Worm (Caenorhabditis elegans) whole organism, L2 larva: ENCODE results near the gene T11B7.5.

Source experiments
- C34F6.9 ChIP-seq: fragments of 150-350 bp; optimal IDR thresholded peaks from 2 replicates; lab custom pipeline; 2014; ENCODE audit warnings: missing biosample characterization, missing genetic modification characterization
- F13H6.1 ChIP-seq: sonication (generic microtip); optimal IDR thresholded peaks from 2 replicates; lab custom pipeline; 2016; ENCODE audit warnings: missing genetic modification characterization, missing compliant biosample characterization
- R02D3.7 ChIP-seq: fragments of 150-350 bp; optimal IDR thresholded peaks from 2 replicates; lab custom pipeline; 2014; ENCODE audit warnings: missing biosample characterization, missing genetic modification characterization
- Y55F3AM.14 ChIP-seq: fragments of 200-800 bp; sonication (Bioruptor generic); optimal IDR thresholded peaks from 2 replicates; lab custom pipeline; 2018; ENCODE audit warnings: mild to moderate bottlenecking, missing genetic modification characterization, missing compliant biosample characterization
- alr-1 ChIP-seq: fragments of 150-350 bp; optimal IDR thresholded peaks from 2 replicates; lab custom pipeline; 2014; ENCODE audit warnings: missing biosample characterization, missing genetic modification characterization
- ama-1 ChIP-seq: fragments of 150-350 bp; optimal IDR thresholded peaks from 2 replicates; lab custom pipeline; 2018; ENCODE audit warnings: inconsistent platforms
- blmp-1 ChIP-seq: sonication (generic microtip); optimal IDR thresholded peaks from 2 replicates; lab custom pipeline; 2017; ENCODE audit warnings: missing genetic modification characterization, mild to moderate bottlenecking, missing compliant biosample characterization, antibody characterized with exemption, moderate library complexity; ENCODE audit not compliant: insufficient read depth
- ceh-16 ChIP-seq: fragments of 150-350 bp; optimal IDR thresholded peaks from 2 replicates; lab custom pipeline; 2014; ENCODE audit warnings: missing biosample characterization, missing genetic modification characterization
- ceh-82 ChIP-seq: fragments of 150-350 bp; optimal IDR thresholded peaks from 2 replicates; lab custom pipeline; 2014; ENCODE audit warnings: missing biosample characterization, missing genetic modification characterization
- crh-2 ChIP-seq: sonication (generic microtip); optimal IDR thresholded peaks from 2 replicates; lab custom pipeline; 2017; ENCODE audit warnings: missing biosample characterization, missing genetic modification characterization
- dmd-4 ChIP-seq: sonication (generic microtip); optimal IDR thresholded peaks from 2 replicates; lab custom pipeline; 2017; ENCODE audit warnings: missing biosample characterization, missing genetic modification characterization
- egl-27 ChIP-seq: sonication (generic microtip); optimal IDR thresholded peaks from 3 replicates; lab custom pipeline; 2017; ENCODE audit warnings: missing biosample characterization, missing genetic modification reagents, missing genetic modification characterization
- elt-1 ChIP-seq: fragments of 150-350 bp; optimal IDR thresholded peaks from 2 replicates; lab custom pipeline; 2014; ENCODE audit warnings: missing biosample characterization, missing genetic modification characterization
- elt-3 ChIP-seq: sonication (generic microtip); optimal IDR thresholded peaks from 2 replicates; lab custom pipeline; 2017; ENCODE audit warnings: missing biosample characterization, missing genetic modification characterization
- fos-1 ChIP-seq: fragments of 150-350 bp; optimal IDR thresholded peaks from 2 replicates; lab custom pipeline; 2014; ENCODE audit warnings: missing biosample characterization, missing genetic modification characterization
- gmeb-1 ChIP-seq: fragments of 150-350 bp; optimal IDR thresholded peaks from 2 replicates; lab custom pipeline; 2014; ENCODE audit warnings: missing biosample characterization, missing genetic modification characterization
- lin-11 ChIP-seq: fragments of 150-350 bp; sonication (generic microtip); optimal IDR thresholded peaks from 2 replicates; lab custom pipeline; 2014; ENCODE audit warnings: missing biosample characterization, missing genetic modification characterization, inconsistent platforms, mixed read lengths
- lin-13 ChIP-seq: fragments of 150-350 bp; optimal IDR thresholded peaks from 2 replicates; lab custom pipeline; 2014; ENCODE audit warnings: missing biosample characterization, missing genetic modification reagents, missing genetic modification characterization
- lin-39 ChIP-seq: fragments of 150-350 bp; optimal IDR thresholded peaks from 2 replicates; lab custom pipeline; 2014; ENCODE audit warnings: missing biosample characterization, missing genetic modification reagents, missing genetic modification characterization
- lsy-2 ChIP-seq, 2 experiments: fragments of 150-350 bp in 1 of 2; sonication (generic microtip) in 1 of 2; optimal IDR thresholded peaks; 2 replicates each; lab custom pipeline; 2014 to 2017; ENCODE audit warnings: missing biosample characterization in 2 of 2, missing genetic modification characterization in 2 of 2
- mab-5 ChIP-seq: fragments of 150-350 bp; optimal IDR thresholded peaks from 2 replicates; lab custom pipeline; 2014; ENCODE audit warnings: missing biosample characterization, missing genetic modification characterization
- mbf-1 ChIP-seq: sonication (generic microtip); optimal IDR thresholded peaks from 2 replicates; lab custom pipeline; 2017; ENCODE audit warnings: missing biosample characterization, missing genetic modification characterization
- mdl-1 ChIP-seq, 2 experiments: fragments of 150-350 bp in 1 of 2; sonication (generic microtip) in 1 of 2; optimal IDR thresholded peaks; 2 replicates each; lab custom pipeline; 2017; ENCODE audit warnings: missing biosample characterization in 2 of 2, missing genetic modification characterization in 2 of 2
- nhr-10 ChIP-seq: sonication (generic microtip); optimal IDR thresholded peaks from 2 replicates; lab custom pipeline; 2017; ENCODE audit warnings: missing biosample characterization, missing genetic modification characterization
- nhr-11 ChIP-seq: fragments of 150-350 bp; optimal IDR thresholded peaks from 2 replicates; lab custom pipeline; 2014; ENCODE audit warnings: missing biosample characterization, missing genetic modification characterization
- nhr-12 ChIP-seq: fragments of 150-350 bp; optimal IDR thresholded peaks from 2 replicates; lab custom pipeline; 2014; ENCODE audit warnings: missing biosample characterization, missing genetic modification characterization
- nhr-129 ChIP-seq: fragments of 150-350 bp; optimal IDR thresholded peaks from 2 replicates; lab custom pipeline; 2014; ENCODE audit warnings: missing biosample characterization, missing genetic modification characterization
- nhr-21 ChIP-seq: fragments of 150-350 bp; optimal IDR thresholded peaks from 2 replicates; lab custom pipeline; 2014; ENCODE audit warnings: missing biosample characterization, missing genetic modification characterization
- nhr-23 ChIP-seq: fragments of 150-350 bp; optimal IDR thresholded peaks from 2 replicates; lab custom pipeline; 2014; ENCODE audit warnings: missing biosample characterization, missing genetic modification reagents, missing genetic modification characterization
- nhr-237 ChIP-seq: fragments of 150-350 bp; optimal IDR thresholded peaks from 2 replicates; lab custom pipeline; 2014; ENCODE audit warnings: missing biosample characterization, missing genetic modification characterization
- nhr-25 ChIP-seq: fragments of 150-350 bp; sonication (generic microtip); optimal IDR thresholded peaks from 3 replicates; lab custom pipeline; 2014; ENCODE audit warnings: missing biosample characterization, missing genetic modification characterization
- nhr-6 ChIP-seq: fragments of 150-350 bp; optimal IDR thresholded peaks from 2 replicates; lab custom pipeline; 2014; ENCODE audit warnings: missing biosample characterization, missing genetic modification characterization
- nhr-77 ChIP-seq: fragments of 150-350 bp; optimal IDR thresholded peaks from 2 replicates; lab custom pipeline; 2014; ENCODE audit warnings: missing biosample characterization, missing genetic modification characterization
- peb-1 ChIP-seq: fragments of 150-350 bp; optimal IDR thresholded peaks from 2 replicates; lab custom pipeline; 2014; ENCODE audit warnings: missing biosample characterization, missing genetic modification characterization
- sem-4 ChIP-seq: fragments of 150-350 bp; optimal IDR thresholded peaks from 2 replicates; lab custom pipeline; 2014; ENCODE audit warnings: missing biosample characterization, missing genetic modification reagents, missing genetic modification characterization
- skn-1 ChIP-seq: sonication (generic microtip); optimal IDR thresholded peaks from 2 replicates; lab custom pipeline; 2017; ENCODE audit warnings: missing biosample characterization, missing genetic modification characterization
- sma-3 ChIP-seq: sonication (generic microtip); optimal IDR thresholded peaks from 2 replicates; lab custom pipeline; 2016; ENCODE audit warnings: missing genetic modification reagents, missing genetic modification characterization, missing compliant biosample characterization
- sma-9 ChIP-seq, 2 experiments: fragments of 150-350 bp in 1 of 2; sonication (generic microtip) in 1 of 2; optimal IDR thresholded peaks; 2 replicates each; lab custom pipeline; 2014 to 2016; ENCODE audit warnings: missing genetic modification characterization in 2 of 2, mild to moderate bottlenecking in 1 of 2, missing biosample characterization in 1 of 2, missing compliant biosample characterization in 1 of 2, missing genetic modification reagents in 1 of 2, moderate library complexity in 1 of 2
- snpc-4 ChIP-seq: fragments of 150-350 bp; optimal IDR thresholded peaks from 2 replicates; lab custom pipeline; 2014; ENCODE audit warnings: missing biosample characterization, missing genetic modification characterization
- unc-39 ChIP-seq: fragments of 150-350 bp; optimal IDR thresholded peaks from 2 replicates; lab custom pipeline; 2014; ENCODE audit warnings: missing biosample characterization, missing genetic modification characterization
- unc-55 ChIP-seq: fragments of 150-350 bp; sonication (generic microtip); optimal IDR thresholded peaks from 3 replicates; lab custom pipeline; 2014; ENCODE audit warnings: missing biosample characterization, missing genetic modification reagents, missing genetic modification characterization
- unc-62 ChIP-seq: fragments of 150-350 bp; optimal IDR thresholded peaks from 2 replicates; lab custom pipeline; 2014; ENCODE audit warnings: missing biosample characterization, missing genetic modification reagents, missing genetic modification characterization
- zag-1 ChIP-seq: fragments of 150-350 bp; optimal IDR thresholded peaks from 2 replicates; lab custom pipeline; 2014; ENCODE audit warnings: missing biosample characterization, missing genetic modification characterization
- ztf-1 ChIP-seq: fragments of 200-800 bp; sonication (Bioruptor generic); conservative IDR thresholded peaks from 2 replicates; pipeline ENCODE4 v1.3.6; 2022; ENCODE audit warnings: missing genetic modification characterization, missing compliant biosample characterization
- ztf-11 ChIP-seq: sonication (generic microtip); optimal IDR thresholded peaks from 2 replicates; lab custom pipeline; 2017; ENCODE audit warnings: missing biosample characterization, missing genetic modification characterization
- ztf-4 ChIP-seq: fragments of 150-350 bp; optimal IDR thresholded peaks from 2 replicates; lab custom pipeline; 2014; ENCODE audit warnings: missing biosample characterization, missing genetic modification characterization

T11B7.5 gene

ce11 chrIV:8825997-8826605 lies 29.8 kb downstream of the T11B7.5 start (continued):
- peak; percentile 58 for TF ChIP-seq lin-13 (GFP tag; lab: Kevin White, UChicago)

- TF ChIP-seq ztf-1 (GFP tag; lab: Robert Waterston, UW), result no peak
- no peak for TF ChIP-seq Y55F3AM.14 (GFP tag; lab: Kevin White, UChicago)
- no peak for TF ChIP-seq ama-1 (lab: Kevin White, UChicago)
- no peak for TF ChIP-seq nhr-12 (tag; lab: Kevin White, UChicago)
- peak; percentile 4 for TF ChIP-seq fos-1 (tag; lab: Kevin White, UChicago)
- no peak for TF ChIP-seq lin-13 (GFP tag; lab: Kevin White, UChicago)
- TF ChIP-seq nhr-6 (tag; lab: Kevin White, UChicago), result no peak
- no peak for TF ChIP-seq ztf-11 (tag; lab: Kevin White, UChicago)
- TF ChIP-seq nhr-77 (tag; lab: Kevin White, UChicago), result no peak
- TF ChIP-seq lin-11, result no peak
- no peak for TF ChIP-seq nhr-23 (tag; lab: Kevin White, UChicago)
- TF ChIP-seq lsy-2 (tag; optimal IDR thresholded peaks at IDR 0.05; lab: Kevin White, UChicago), result peak in 1 of 2 experiments; percentile 3
- no peak for TF ChIP-seq alr-1
- TF ChIP-seq unc-39 (tag; lab: Kevin White, UChicago), result no peak
- no peak for TF ChIP-seq nhr-10 (tag; lab: Kevin White, UChicago)
- peak; percentile 56 for TF ChIP-seq egl-27 (tag; lab: Kevin White, UChicago)
- peak; percentile 12 for TF ChIP-seq C34F6.9 (tag; lab: Kevin White, UChicago)
- no peak for TF ChIP-seq ztf-4 (tag; lab: Kevin White, UChicago)
- TF ChIP-seq zag-1 (tag; lab: Kevin White, UChicago), result no peak
- TF ChIP-seq nhr-237 (tag; lab: Kevin White, UChicago), result no peak
- TF ChIP-seq nhr-25 (tag; lab: Kevin White, UChicago), result peak; percentile 78
- no peak for TF ChIP-seq R02D3.7 (tag; lab: Kevin White, UChicago)
- peak; percentile 49 for TF ChIP-seq sma-9 (GFP tag; optimal IDR thresholded peaks at IDR 0.05; lab: Kevin White, UChicago)
- no peak for TF ChIP-seq sma-9 (tag; optimal IDR thresholded peaks at IDR 0.05; lab: Kevin White, UChicago)
- no peak for TF ChIP-seq snpc-4 (tag; lab: Kevin White, UChicago)
- no peak for TF ChIP-seq lin-39 (tag; lab: Kevin White, UChicago)
- no peak for TF ChIP-seq peb-1 (tag; lab: Kevin White, UChicago)
- no peak for TF ChIP-seq F13H6.1 (tag; lab: Kevin White, UChicago)
- TF ChIP-seq mab-5 (tag; lab: Kevin White, UChicago), result no peak
- peak; percentile 11 for TF ChIP-seq blmp-1 (tag; lab: Kevin White, UChicago)
- no peak for TF ChIP-seq dmd-4 (tag; lab: Kevin White, UChicago)
- TF ChIP-seq mdl-1 (tag; optimal IDR thresholded peaks at IDR 0.05; lab: Kevin White, UChicago), result no peak
- no peak for TF ChIP-seq unc-62 (GFP tag; lab: Kevin White, UChicago)
- TF ChIP-seq unc-55 (GFP tag; lab: Kevin White, UChicago), result no peak
- TF ChIP-seq gmeb-1 (tag; lab: Kevin White, UChicago), result peak; percentile 13
- TF ChIP-seq nhr-11 (tag; lab: Kevin White, UChicago), result no peak
- no peak for TF ChIP-seq mbf-1 (tag; lab: Kevin White, UChicago)
- peak; percentile 13 for TF ChIP-seq crh-2 (tag; lab: Kevin White, UChicago)
- no peak for TF ChIP-seq nhr-21 (tag; lab: Kevin White, UChicago)
- TF ChIP-seq nhr-129, result peak; percentile 2
- peak; percentile 54 for TF ChIP-seq sma-3 (GFP tag; lab: Kevin White, UChicago)
- TF ChIP-seq ceh-82 (tag; lab: Kevin White, UChicago), result no peak
- peak; percentile 11 for TF ChIP-seq ceh-16 (tag; lab: Kevin White, UChicago)
- TF ChIP-seq elt-3 (tag; lab: Kevin White, UChicago), result no peak
- no peak for TF ChIP-seq skn-1 (tag; lab: Kevin White, UChicago)
- TF ChIP-seq sem-4 (tag; lab: Kevin White, UChicago), result peak; percentile 39
- no peak for TF ChIP-seq elt-1 (tag; lab: Kevin White, UChicago)
Measured at ce11 chrIV:8824145-8824833, 31.6 kb downstream of the T11B7.5 start, which contains the start of the genes col-117 and col-3. Gene col-117 (minus strand): TSS chrIV:8824195. Gene col-3 (plus strand): TSS chrIV:8824783.
